Worm (Caenorhabditis elegans): ENCODE data around the gene ZC395.11.

- TF ChIP-seq Y22D7AL.16 (tag; optimal IDR thresholded peaks at IDR 0.05) (no peak), elt-4 (tag; optimal IDR thresholded peaks at IDR 0.05) (no peak), ama-1 (optimal IDR thresholded peaks at IDR 0.05) (no peak), lin-11 (tag; optimal IDR thresholded peaks at IDR 0.05) (no peak), fkh-10 (GFP tag; optimal IDR thresholded peaks at IDR 0.05) (no peak), ets-4 (tag; optimal IDR thresholded peaks at IDR 0.05) (no peak)
Measured at ce11 chrIII:5258918-5259317, 27.2 kb downstream of the ZC395.11 start, which contains the start of gene gop-2.

Data from whole organism, late embryonic.